Fruit fly (Drosophila melanogaster) S2 (cell line): ENCODE data around the gene Sec61gamma.

Experiments
- CG8478 ChIP-seq: fragments of >200 bp; optimal IDR thresholded peaks from 2 replicates; lab custom pipeline; 2018
- CTCF ChIP-seq, 2 experiments: fragments of >200 bp; optimal IDR thresholded peaks; 2 replicates each; lab custom pipeline; 2018

- TF ChIP-seq CG8478 (lab: Kevin White, UChicago) (no peak), CTCF (optimal IDR thresholded peaks at IDR 0.05; lab: Kevin White, UChicago) (no peak)
Measured at dm6 chrX:19603953-19604352, 39.2 kb upstream of the Sec61gamma start.
